Worm (Caenorhabditis elegans) whole organism, mixed stage, embryonic: ENCODE measurements around the gene glt-6.

ENCODE experiments used
- bed-3 ChIP-seq: fragments of 200-800 bp; sonication (Bioruptor generic); optimal IDR thresholded peaks from 3 replicates; lab custom pipeline; 2018; ENCODE audit warnings: mild to moderate bottlenecking, missing genetic modification characterization, moderate library complexity, missing compliant biosample characterization
- ceh-39 ChIP-seq: fragments of 150-350 bp; optimal IDR thresholded peaks from 2 replicates; lab custom pipeline; 2014; ENCODE audit warnings: missing biosample characterization, missing genetic modification characterization
- ceh-43 ChIP-seq: fragments of 200-800 bp; sonication (Bioruptor generic); optimal IDR thresholded peaks from 2 replicates; lab custom pipeline; 2018; ENCODE audit warnings: mild to moderate bottlenecking, missing genetic modification characterization, moderate library complexity, missing compliant biosample characterization
- ces-1 ChIP-seq: fragments of 150-350 bp; optimal IDR thresholded peaks from 2 replicates; lab custom pipeline; 2014; ENCODE audit warnings: missing biosample characterization, missing genetic modification reagents, missing genetic modification characterization
- elt-3 ChIP-seq: fragments of 150-350 bp; optimal IDR thresholded peaks from 2 replicates; lab custom pipeline; 2014; ENCODE audit warnings: missing biosample characterization, missing genetic modification characterization
- mep-1 ChIP-seq: fragments of 150-350 bp; optimal IDR thresholded peaks from 2 replicates; lab custom pipeline; 2017; ENCODE audit warnings: missing biosample characterization, missing genetic modification reagents, missing genetic modification characterization, inconsistent platforms
- nhr-237 ChIP-seq: fragments of 150-350 bp; optimal IDR thresholded peaks from 2 replicates; lab custom pipeline; 2014; ENCODE audit warnings: missing biosample characterization, missing genetic modification characterization
- nhr-28 ChIP-seq: fragments of 150-350 bp; optimal IDR thresholded peaks from 2 replicates; lab custom pipeline; 2014; ENCODE audit warnings: missing biosample characterization, missing genetic modification characterization
- pha-4 ChIP-seq: fragments of 150-350 bp; optimal IDR thresholded peaks from 2 replicates; lab custom pipeline; 2018; ENCODE audit warnings: missing biosample characterization, missing genetic modification reagents, missing genetic modification characterization
- sptf-1 ChIP-seq: sonication (generic microtip); optimal IDR thresholded peaks from 2 replicates; lab custom pipeline; 2017; ENCODE audit warnings: mild to moderate bottlenecking, missing genetic modification characterization, moderate library complexity, missing compliant biosample characterization
- unc-39 ChIP-seq: fragments of 150-350 bp; optimal IDR thresholded peaks from 2 replicates; lab custom pipeline; 2014; ENCODE audit warnings: missing biosample characterization, missing genetic modification characterization
- unc-62 ChIP-seq: fragments of 150-350 bp; optimal IDR thresholded peaks from 2 replicates; lab custom pipeline; 2014; ENCODE audit warnings: missing biosample characterization, missing genetic modification reagents, missing genetic modification characterization
- ztf-11 ChIP-seq: fragments of 150-350 bp; optimal IDR thresholded peaks from 2 replicates; lab custom pipeline; 2014; ENCODE audit warnings: missing biosample characterization, missing genetic modification characterization

DNA sequence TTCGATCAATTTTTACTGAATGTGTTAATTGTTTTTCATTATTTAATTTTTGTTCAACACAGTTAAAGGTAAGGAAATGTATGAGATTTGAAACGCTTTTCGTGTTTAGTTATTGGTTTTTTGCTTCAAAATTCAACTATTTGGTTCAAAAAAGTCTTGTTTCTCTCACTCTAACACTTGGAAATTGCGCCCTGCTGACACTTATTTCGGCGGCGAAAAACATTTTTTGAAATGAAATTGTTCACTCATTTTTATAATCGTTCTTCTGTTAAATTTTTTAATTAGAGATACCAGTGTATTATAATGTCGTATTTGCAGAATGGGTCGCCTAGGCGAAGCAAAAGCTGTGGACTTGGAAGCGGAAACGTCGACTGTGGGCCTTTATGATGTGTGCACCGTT is 25.3 kb upstream of the glt-6 start, which contains the start of gene rod-1:
- TF ChIP-seq ceh-43 (GFP tag; lab: Kevin White, UChicago) (no peak), ztf-11 (tag; lab: Kevin White, UChicago) (no peak), nhr-237 (no peak), mep-1 (tag; lab: Kevin White, UChicago) (no peak), unc-62 (GFP tag; lab: Kevin White, UChicago) (no peak), elt-3 (tag; lab: Kevin White, UChicago) (no peak), unc-39 (tag; lab: Kevin White, UChicago) (no peak), pha-4 (tag; lab: Kevin White, UChicago) (no peak), ceh-39 (tag; lab: Kevin White, UChicago) (no peak), bed-3 (GFP tag; lab: Kevin White, UChicago) (no peak), sptf-1 (tag; lab: Kevin White, UChicago) (no peak), ces-1 (GFP tag; lab: Kevin White, UChicago) (no peak), nhr-28 (no peak)
